Worm (Caenorhabditis elegans) whole organism, L3 larva: Measurements from ENCODE around the gene cut-4.

Source experiments
- R02D3.7 ChIP-seq: fragments of 150-350 bp; optimal IDR thresholded peaks from 2 replicates; lab custom pipeline; 2014; ENCODE audit warnings: missing biosample characterization, missing genetic modification characterization
- aly-2 ChIP-seq: fragments of 150-350 bp; optimal IDR thresholded peaks from 2 replicates; lab custom pipeline; 2014; ENCODE audit warnings: missing biosample characterization, missing genetic modification characterization
- ama-1 ChIP-seq: fragments of 150-350 bp; optimal IDR thresholded peaks from 2 replicates; lab custom pipeline; 2018
- ceh-16 ChIP-seq: sonication (generic microtip); optimal IDR thresholded peaks from 2 replicates; lab custom pipeline; 2017; ENCODE audit warnings: missing biosample characterization, missing genetic modification characterization
- ceh-28 ChIP-seq: fragments of 150-350 bp; optimal IDR thresholded peaks from 2 replicates; lab custom pipeline; 2014; ENCODE audit warnings: missing biosample characterization, missing genetic modification reagents, missing genetic modification characterization
- ceh-82 ChIP-seq: fragments of 150-350 bp; optimal IDR thresholded peaks from 2 replicates; lab custom pipeline; 2014; ENCODE audit warnings: missing biosample characterization, missing genetic modification characterization
- ceh-9 ChIP-seq: sonication (generic microtip); optimal IDR thresholded peaks from 2 replicates; lab custom pipeline; 2018; ENCODE audit warnings: missing biosample characterization, missing genetic modification characterization
- daf-12 ChIP-seq: fragments of 150-350 bp; optimal IDR thresholded peaks from 2 replicates; lab custom pipeline; 2014; ENCODE audit warnings: missing biosample characterization, missing genetic modification reagents, missing genetic modification characterization
- elt-1 ChIP-seq: fragments of 150-350 bp; optimal IDR thresholded peaks from 2 replicates; lab custom pipeline; 2014; ENCODE audit warnings: missing biosample characterization, missing genetic modification characterization
- elt-2 ChIP-seq: sonication (generic microtip); optimal IDR thresholded peaks from 2 replicates; lab custom pipeline; 2016; ENCODE audit warnings: missing genetic modification reagents, mild to moderate bottlenecking, missing genetic modification characterization, missing compliant biosample characterization
- elt-3 ChIP-seq, 3 experiments: fragments of 150-350 bp in 1 of 3; sonication (generic microtip) in 2 of 3; optimal IDR thresholded peaks; 2 replicates in 2 of 3; 4 replicates in 1 of 3; lab custom pipeline; 2014 to 2017; ENCODE audit warnings: missing biosample characterization in 3 of 3, missing genetic modification characterization in 3 of 3
- eor-1 ChIP-seq, 2 experiments: fragments of 150-350 bp; optimal IDR thresholded peaks; 2 replicates each; lab custom pipeline; 2014 to 2018; ENCODE audit warnings: missing biosample characterization in 2 of 2, missing genetic modification characterization in 2 of 2
- fos-1 ChIP-seq: fragments of 150-350 bp; optimal IDR thresholded peaks from 2 replicates; lab custom pipeline; 2014; ENCODE audit warnings: missing biosample characterization, missing genetic modification characterization
- hmg-11 ChIP-seq: sonication (generic microtip); optimal IDR thresholded peaks from 2 replicates; lab custom pipeline; 2016; ENCODE audit warnings: missing genetic modification characterization, missing compliant biosample characterization
- jun-1 ChIP-seq: fragments of 150-350 bp; optimal IDR thresholded peaks from 2 replicates; lab custom pipeline; 2014; ENCODE audit warnings: missing biosample characterization, missing genetic modification reagents, missing genetic modification characterization
- lin-15B ChIP-seq: fragments of 150-350 bp; optimal IDR thresholded peaks from 2 replicates; lab custom pipeline; 2014; ENCODE audit warnings: missing biosample characterization, missing genetic modification characterization
- mdl-1 ChIP-seq: fragments of 150-350 bp; optimal IDR thresholded peaks from 2 replicates; lab custom pipeline; 2014; ENCODE audit warnings: missing biosample characterization, missing genetic modification characterization
- mml-1 ChIP-seq: fragments of 150-350 bp; sonication (generic microtip); optimal IDR thresholded peaks from 3 replicates; lab custom pipeline; 2014; ENCODE audit warnings: missing biosample characterization, missing genetic modification characterization
- nfya-1 ChIP-seq: sonication (generic microtip); optimal IDR thresholded peaks from 2 replicates; lab custom pipeline; 2017; ENCODE audit warnings: missing genetic modification characterization, mild to moderate bottlenecking, missing compliant biosample characterization, antibody characterized with exemption, moderate library complexity; ENCODE audit not compliant: insufficient read depth
- nhr-11 ChIP-seq: fragments of 150-350 bp; optimal IDR thresholded peaks from 2 replicates; lab custom pipeline; 2014; ENCODE audit warnings: missing biosample characterization, missing genetic modification characterization
- nhr-12 ChIP-seq: fragments of 150-350 bp; optimal IDR thresholded peaks from 2 replicates; lab custom pipeline; 2014; ENCODE audit warnings: missing biosample characterization, missing genetic modification characterization
- nhr-23 ChIP-seq: fragments of 150-350 bp; optimal IDR thresholded peaks from 2 replicates; lab custom pipeline; 2014; ENCODE audit warnings: missing biosample characterization, missing genetic modification reagents, missing genetic modification characterization
- nhr-25 ChIP-seq: sonication (generic microtip); optimal IDR thresholded peaks from 2 replicates; lab custom pipeline; 2017; ENCODE audit warnings: missing biosample characterization, missing genetic modification characterization
- nhr-28 ChIP-seq: fragments of 150-350 bp; optimal IDR thresholded peaks from 2 replicates; lab custom pipeline; 2014; ENCODE audit warnings: missing biosample characterization, missing genetic modification characterization
- nhr-43 ChIP-seq: sonication (generic microtip); optimal IDR thresholded peaks from 2 replicates; lab custom pipeline; 2016; ENCODE audit warnings: mild to moderate bottlenecking, missing genetic modification characterization, missing compliant biosample characterization; ENCODE audit not compliant: poor library complexity, severe bottlenecking
- nhr-67 ChIP-seq: fragments of 150-350 bp; optimal IDR thresholded peaks from 2 replicates; lab custom pipeline; 2014; ENCODE audit warnings: missing biosample characterization, missing genetic modification characterization
- nhr-76 ChIP-seq: fragments of 150-350 bp; sonication (generic microtip); optimal IDR thresholded peaks from 5 replicates; lab custom pipeline; 2014; ENCODE audit warnings: missing biosample characterization, missing genetic modification characterization
- nhr-77 ChIP-seq: fragments of 150-350 bp; optimal IDR thresholded peaks from 2 replicates; lab custom pipeline; 2014; ENCODE audit warnings: missing biosample characterization, missing genetic modification characterization
- pqm-1 ChIP-seq: fragments of 150-350 bp; optimal IDR thresholded peaks from 2 replicates; lab custom pipeline; 2017; ENCODE audit warnings: missing biosample characterization, missing genetic modification characterization, inconsistent platforms
- sea-2 ChIP-seq: fragments of 150-350 bp; sonication (generic microtip); optimal IDR thresholded peaks from 4 replicates; lab custom pipeline; 2014; ENCODE audit warnings: missing biosample characterization, missing genetic modification reagents, missing genetic modification characterization
- skn-1 ChIP-seq: fragments of 150-350 bp; optimal IDR thresholded peaks from 2 replicates; lab custom pipeline; 2014; ENCODE audit warnings: missing biosample characterization, missing genetic modification characterization
- snpc-4 ChIP-seq: fragments of 150-350 bp; optimal IDR thresholded peaks from 2 replicates; lab custom pipeline; 2014; ENCODE audit warnings: missing biosample characterization, missing genetic modification characterization
- tbx-2 ChIP-seq: sonication (generic microtip); optimal IDR thresholded peaks from 2 replicates; lab custom pipeline; 2016; ENCODE audit warnings: mild to moderate bottlenecking, missing genetic modification characterization, missing compliant biosample characterization
- unc-39 ChIP-seq: sonication (generic microtip); optimal IDR thresholded peaks from 4 replicates; lab custom pipeline; 2017; ENCODE audit warnings: missing biosample characterization, missing genetic modification characterization
- ztf-4 ChIP-seq: fragments of 150-350 bp; optimal IDR thresholded peaks from 2 replicates; lab custom pipeline; 2014; ENCODE audit warnings: missing biosample characterization, missing genetic modification characterization

Gene cut-4

ce11 chrII:10470159-10470558, 34.2 kb downstream of the cut-4 start, which contains the start of gene clec-143:
TSS of gene clec-143 (minus strand) at chrII:10470297.
- TF ChIP-seq elt-2 (tag; lab: Kevin White, UChicago) (peak; percentile 59), ceh-28 (tag; lab: Kevin White, UChicago) (no peak)
- TF ChIP-seq, all 47 proteins: peak for 1

ce11 chrII:10471247-10471646, 35.3 kb downstream of the cut-4 start, which contains the start of gene ZK666.1:
TSS of gene ZK666.1 (minus strand) at chrII:10471347.
- TF ChIP-seq elt-3 (tag; optimal IDR thresholded peaks at IDR 0.05; lab: Kevin White, UChicago) (no peak), sea-2 (GFP tag; lab: Kevin White, UChicago) (no peak), nhr-76 (tag; lab: Kevin White, UChicago) (no peak), ceh-82 (no peak), nhr-43 (tag; lab: Kevin White, UChicago) (no peak), nhr-23 (no peak), nhr-25 (tag; lab: Kevin White, UChicago) (no peak), pqm-1 (tag; lab: Kevin White, UChicago) (no peak), mdl-1 (tag; lab: Kevin White, UChicago) (no peak), ztf-4 (no peak), mml-1 (no peak), lin-15B (tag; lab: Kevin White, UChicago) (no peak)

ce11 chrII:10471790-10472189, 35.9 kb downstream of the cut-4 start, which contains the start of gene ZK666.2:
TSS of gene ZK666.2 (minus strand) at chrII:10471890.
- no peak for TF ChIP-seq nfya-1 (tag; lab: Kevin White, UChicago)
- no peak for TF ChIP-seq elt-1
- no peak for TF ChIP-seq nhr-28 (tag; lab: Kevin White, UChicago)
- no peak for TF ChIP-seq mdl-1 (tag; lab: Kevin White, UChicago)
- no peak for TF ChIP-seq ceh-82
- no peak for TF ChIP-seq hmg-11 (tag; lab: Kevin White, UChicago)
- TF ChIP-seq nhr-11 (tag; lab: Kevin White, UChicago), result no peak
- TF ChIP-seq lin-15B (tag; lab: Kevin White, UChicago), result no peak
- TF ChIP-seq R02D3.7, result no peak
- TF ChIP-seq nhr-12 (tag; lab: Kevin White, UChicago), result no peak
- no peak for TF ChIP-seq unc-39
- TF ChIP-seq nhr-77, result no peak
- TF ChIP-seq daf-12, result no peak
- no peak for TF ChIP-seq pqm-1 (tag; lab: Kevin White, UChicago)
- no peak for TF ChIP-seq ceh-16
- no peak for TF ChIP-seq fos-1 (tag; lab: Kevin White, UChicago)
- TF ChIP-seq ama-1, result no peak

- TF ChIP-seq nhr-67 (tag; lab: Kevin White, UChicago) (no peak), fos-1 (tag; lab: Kevin White, UChicago) (no peak)
Measured at ce11 chrII:10476039-10476438, 40.1 kb downstream of the cut-4 start, which contains the start of gene clec-58. TSS of gene clec-58 (minus strand) at chrII:10476139.

- TF ChIP-seq nhr-77 (no peak), tbx-2 (tag; lab: Kevin White, UChicago) (no peak), jun-1 (tag; lab: Kevin White, UChicago) (no peak), nhr-23 (no peak), sea-2 (GFP tag; lab: Kevin White, UChicago) (no peak), nhr-28 (tag; lab: Kevin White, UChicago) (no peak), nfya-1 (tag; lab: Kevin White, UChicago) (no peak), skn-1 (tag; lab: Kevin White, UChicago) (no peak), ztf-4 (no peak), ceh-9 (tag; lab: Kevin White, UChicago) (no peak)
Measured at ce11 chrII:10476959-10477358, 41.0 kb downstream of the cut-4 start, which contains the start of gene ZK666.4. TSS of gene ZK666.4 (plus strand) at chrII:10477259.

DNA sequence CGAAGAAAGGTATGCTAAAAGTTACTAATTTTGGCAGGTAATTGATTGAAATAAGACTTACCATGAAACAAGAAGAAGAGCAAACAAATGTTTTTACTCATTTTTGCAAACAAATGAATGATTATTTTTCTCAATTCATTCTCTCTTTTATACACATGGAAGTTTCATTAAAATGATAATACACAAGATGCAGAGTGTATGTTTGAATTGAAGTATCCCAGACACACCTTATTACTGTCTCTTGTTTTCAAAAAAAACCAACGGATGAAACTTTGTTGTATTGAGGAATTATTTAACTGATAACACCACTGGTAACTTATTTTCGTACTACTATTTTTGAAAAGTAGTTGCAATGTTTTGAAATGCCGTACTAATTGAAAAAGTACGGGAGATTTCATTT, 43.4 kb downstream of the cut-4 start, which contains the start of gene clec-59:
Gene clec-59 (minus strand): TSS at position 101 of the 400 bp plus-strand sequence.
- no peak for TF ChIP-seq jun-1 (tag; lab: Kevin White, UChicago)
- TF ChIP-seq ceh-16, result no peak
- TF ChIP-seq aly-2 (tag; lab: Kevin White, UChicago), result no peak
- TF ChIP-seq ama-1, result no peak
- no peak for TF ChIP-seq eor-1 (tag; optimal IDR thresholded peaks at IDR 0.05; lab: Kevin White, UChicago)
- no peak for TF ChIP-seq elt-3 (tag; optimal IDR thresholded peaks at IDR 0.05; lab: Kevin White, UChicago)
- TF ChIP-seq R02D3.7, result no peak
- TF ChIP-seq nhr-67 (tag; lab: Kevin White, UChicago), result no peak
- no peak for TF ChIP-seq elt-2 (tag; lab: Kevin White, UChicago)
- no peak for TF ChIP-seq nhr-76 (tag; lab: Kevin White, UChicago)
- no peak for TF ChIP-seq snpc-4 (tag; lab: Kevin White, UChicago)
- TF ChIP-seq nfya-1 (tag; lab: Kevin White, UChicago), result no peak
- TF ChIP-seq daf-12, result no peak
- TF ChIP-seq ceh-82, result no peak
- TF ChIP-seq, all 47 proteins: peak for 0
